Fruit fly (Drosophila melanogaster) whole organism, prepupa: ENCODE measurements around the gene ase.
A peak's percentile ranks its signal among the peaks of the same experiment; 100 is the strongest.

Source experiments
- CG16779 ChIP-seq: fragments of 200-800 bp; sonication (Bioruptor generic); optimal IDR thresholded peaks from 3 replicates; lab custom pipeline; 2017; ENCODE audit warnings: missing biosample characterization, mild to moderate bottlenecking, missing genetic modification characterization
- CG3032 ChIP-seq: fragments of 200-800 bp; optimal IDR thresholded peaks from 2 replicates; lab custom pipeline; 2019; ENCODE audit warnings: missing biosample characterization, mild to moderate bottlenecking, missing genetic modification characterization, moderate library complexity
- Eip75B ChIP-seq: fragments of 200-800 bp; sonication (Bioruptor generic); optimal IDR thresholded peaks from 3 replicates; lab custom pipeline; 2016; ENCODE audit warnings: missing biosample characterization, missing genetic modification characterization
- Eip93F ChIP-seq: fragments of 200-800 bp; sonication (Bioruptor generic); optimal IDR thresholded peaks from 2 replicates; lab custom pipeline; 2016; ENCODE audit warnings: missing biosample characterization, mild to moderate bottlenecking, missing genetic modification characterization
- OdsH ChIP-seq: fragments of 200-800 bp; sonication (Bioruptor generic); optimal IDR thresholded peaks from 3 replicates; lab custom pipeline; 2016; ENCODE audit warnings: missing biosample characterization, missing genetic modification characterization
- Sox102F ChIP-seq: fragments of 200-800 bp; sonication (Bioruptor generic); optimal IDR thresholded peaks from 2 replicates; lab custom pipeline; 2016; ENCODE audit warnings: missing biosample characterization, mild to moderate bottlenecking, missing genetic modification characterization
- cyc ChIP-seq: fragments of 200-800 bp; sonication (Bioruptor generic); optimal IDR thresholded peaks from 3 replicates; lab custom pipeline; 2016; ENCODE audit warnings: missing biosample characterization, missing genetic modification characterization
- dsx ChIP-seq: fragments of 200-800 bp; optimal IDR thresholded peaks from 3 replicates; lab custom pipeline; 2019; ENCODE audit warnings: missing biosample characterization, mild to moderate bottlenecking, missing genetic modification characterization, moderate library complexity; ENCODE audit not compliant: poor library complexity, severe bottlenecking
- spab ChIP-seq: fragments of 200-800 bp; sonication (Bioruptor generic); optimal IDR thresholded peaks from 2 replicates; lab custom pipeline; 2017; ENCODE audit warnings: missing biosample characterization, mild to moderate bottlenecking, missing genetic modification characterization, missing genetic modification reagents
- vri ChIP-seq: fragments of 200-800 bp; sonication (Bioruptor generic); optimal IDR thresholded peaks from 3 replicates; lab custom pipeline; 2016; ENCODE audit warnings: missing biosample characterization, mild to moderate bottlenecking, missing genetic modification characterization

DNA sequence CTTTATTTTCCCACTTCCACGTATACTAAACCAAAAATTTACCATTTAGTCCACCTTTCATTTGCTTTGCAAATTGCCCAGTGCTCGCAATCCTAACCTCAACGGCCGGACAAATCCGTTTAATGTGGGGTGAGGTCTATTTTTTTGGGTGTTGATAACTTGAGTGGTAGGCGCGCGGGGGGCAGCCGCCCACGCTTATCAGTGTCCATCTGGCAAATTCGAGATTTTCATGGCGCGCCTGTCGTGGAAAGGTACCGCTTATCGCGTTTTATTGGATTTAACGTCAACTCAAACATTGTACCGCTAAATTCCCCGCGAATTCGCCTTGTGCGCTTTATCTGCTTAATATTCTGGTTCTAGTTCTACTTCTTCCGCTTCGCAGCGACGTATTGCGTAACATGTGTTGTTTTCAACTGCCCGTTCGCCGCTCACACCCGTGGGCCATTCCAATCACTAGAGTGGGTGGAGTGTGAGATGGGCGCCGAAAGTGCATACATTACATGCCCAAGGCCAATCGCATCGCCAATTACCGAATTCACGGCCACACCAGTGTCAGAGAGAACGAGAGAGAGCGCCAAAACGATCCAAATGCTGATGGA is 32.3 kb downstream of the ase start:
- TF ChIP-seq CG3032 (tag; lab: Kevin White, UChicago), result no peak
- TF ChIP-seq Eip93F (GFP tag; lab: Kevin White, UChicago), result no peak
- TF ChIP-seq spab (GFP tag; lab: Kevin White, UChicago), result no peak
- TF ChIP-seq Eip75B (GFP tag; lab: Kevin White, UChicago), result no peak
- TF ChIP-seq vri (GFP tag; lab: Kevin White, UChicago), result peak; percentile 92
- TF ChIP-seq CG16779 (tag; lab: Kevin White, UChicago), result no peak
- TF ChIP-seq dsx, result no peak
- TF ChIP-seq cyc (GFP tag; lab: Kevin White, UChicago), result no peak
- no peak for TF ChIP-seq Sox102F (GFP tag; lab: Kevin White, UChicago)
- TF ChIP-seq OdsH (GFP tag; lab: Kevin White, UChicago), result no peak
